Fruit fly (Drosophila melanogaster): Measurements from ENCODE around the gene Fadd.

The Fadd gene

dm6 chr3R:22067235-22067634 is 33.0 kb downstream of the Fadd start (continued):
- TF ChIP-seq sna (GFP tag; IDR thresholded peaks at IDR 0.05; ENCODE audit: partially characterized antibody) (no peak), grn (GFP tag; optimal IDR thresholded peaks at IDR 0.05) (no peak), lilli (GFP tag; optimal IDR thresholded peaks at IDR 0.05) (no peak), Aef1 (GFP tag; IDR thresholded peaks at IDR 0.05) (no peak), CG7271 (tag; optimal IDR thresholded peaks at IDR 0.05) (no peak), Fer2 (tag; optimal IDR thresholded peaks at IDR 0.05) (no peak), Mes4 (GFP tag; optimal IDR thresholded peaks at IDR 0.05) (no peak), CG4854 (GFP tag; optimal IDR thresholded peaks at IDR 0.05) (no peak), CG10209 (GFP tag; optimal IDR thresholded peaks at IDR 0.05) (no peak), Dbx (GFP tag; IDR thresholded peaks at IDR 0.05) (no peak), D (optimal IDR thresholded peaks at IDR 0.05) (no peak), D (GFP tag; optimal IDR thresholded peaks at IDR 0.05) (no peak), danr (GFP tag; IDR thresholded peaks at IDR 0.05) (no peak), CG2712 (tag; optimal IDR thresholded peaks at IDR 0.05) (no peak), mirr (GFP tag; optimal IDR thresholded peaks at IDR 0.05) (no peak), bbx (GFP tag; IDR thresholded peaks at IDR 0.05; ENCODE audit: partially characterized antibody) (no peak), CG3407 (GFP tag; optimal IDR thresholded peaks at IDR 0.05) (no peak), CG15601 (tag; optimal IDR thresholded peaks at IDR 0.05) (no peak), CG4328 (GFP tag; optimal IDR thresholded peaks at IDR 0.05) (no peak), onecut (GFP tag; IDR thresholded peaks at IDR 0.05) (no peak), Ada2b (GFP tag; IDR thresholded peaks at IDR 0.05) (no peak), sqz (GFP tag; optimal IDR thresholded peaks at IDR 0.05) (no peak), Hsf (GFP tag; optimal IDR thresholded peaks at IDR 0.05) (no peak), sens (GFP tag) (peak; percentile 77), CG3163 (GFP tag; optimal IDR thresholded peaks at IDR 0.05) (no peak), CG10431 (GFP tag; optimal IDR thresholded peaks at IDR 0.05) (no peak), CG6813 (GFP tag; optimal IDR thresholded peaks at IDR 0.05) (peak; percentile 13), bsh (GFP tag; optimal IDR thresholded peaks at IDR 0.05) (peak in 1 of 2 experiments; percentile 6), Blimp-1 (GFP tag; optimal IDR thresholded peaks at IDR 0.05) (no peak), chinmo (GFP tag; IDR thresholded peaks at IDR 0.05; ENCODE audit: partially characterized antibody) (no peak), fu2 (GFP tag; optimal IDR thresholded peaks at IDR 0.05) (no peak), Doc2 (GFP tag; IDR thresholded peaks at IDR 0.05) (no peak), CG17385 (GFP tag; optimal IDR thresholded peaks at IDR 0.05) (no peak), CG1792 (GFP tag; optimal IDR thresholded peaks at IDR 0.05) (no peak), Awh (GFP tag; IDR thresholded peaks at IDR 0.05) (0 out of 2 replicates have a peak, but pooled peaks have one; percentile 15), CG5180 (GFP tag; optimal IDR thresholded peaks at IDR 0.05) (no peak)

DNA sequence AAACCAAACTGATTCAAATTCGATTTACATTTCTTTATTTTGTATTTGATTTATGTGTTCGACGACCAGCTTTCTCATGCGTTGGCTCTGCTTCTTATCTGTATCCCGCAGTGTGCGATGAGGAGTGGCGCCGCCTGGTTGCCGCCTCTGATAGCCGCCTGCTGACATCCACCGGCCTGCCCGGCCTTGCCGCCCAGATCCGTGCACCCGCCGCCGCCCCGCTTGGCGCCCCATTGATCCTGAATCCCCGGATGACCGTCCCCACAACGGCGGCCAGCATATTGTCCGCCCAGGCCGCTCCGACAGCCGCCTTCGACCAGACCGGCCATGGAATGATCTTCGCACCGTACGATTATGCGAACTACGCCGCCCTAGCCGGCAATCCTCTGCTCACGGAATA is 37.4 kb downstream of the Fadd start:
- TF ChIP-seq Ets65A (GFP tag) = peak; percentile 11
- 0 out of 3 replicates have a peak, but pooled peaks have one; percentile 28 for TF ChIP-seq zfh1 (GFP tag; IDR thresholded peaks at IDR 0.05)
- peak; percentile 57 for TF ChIP-seq Hr39 (optimal IDR thresholded peaks at IDR 0.05)
- 0 out of 3 replicates have a peak, but pooled peaks have one; percentile 11 for TF ChIP-seq z (GFP tag; IDR thresholded peaks at IDR 0.05)
- TF ChIP-seq CG30403 (GFP tag; optimal IDR thresholded peaks at IDR 0.05) = no peak
- no peak for TF ChIP-seq phol (tag; optimal IDR thresholded peaks at IDR 0.05)
- 0 out of 2 replicates have a peak, but pooled peaks have one; percentile 6 for TF ChIP-seq ato (GFP tag; IDR thresholded peaks at IDR 0.05; ENCODE audit: partially characterized antibody)

All from whole organism, embryonic.